Fruit fly (Drosophila melanogaster) whole organism, pupa: ENCODE measurements around the gene RpS2.

Source experiments
- CG10348 ChIP-seq: fragments of 200-800 bp; sonication (Bioruptor generic); IDR thresholded peaks from 2 replicates; pipeline ENCODE4 v1.3.6; 2022; ENCODE audit warnings: missing biosample characterization, missing genetic modification characterization
- CG12605 ChIP-seq: fragments of 200-800 bp; sonication (Bioruptor generic); IDR thresholded peaks from 2 replicates; pipeline ENCODE4 v1.3.6; 2022; ENCODE audit warnings: missing biosample characterization, missing genetic modification characterization
- CG13204 ChIP-seq: fragments of 200-800 bp; sonication (Bioruptor generic); optimal IDR thresholded peaks from 2 replicates; lab custom pipeline; 2018; ENCODE audit warnings: missing biosample characterization, mild to moderate bottlenecking, missing genetic modification characterization, moderate library complexity
- CG14655 ChIP-seq: fragments of 200-800 bp; sonication (Bioruptor generic); optimal IDR thresholded peaks from 3 replicates; lab custom pipeline; 2017; ENCODE audit warnings: mild to moderate bottlenecking, missing biosample characterization, missing genetic modification reagents, missing genetic modification characterization
- CG15710 ChIP-seq: fragments of 200-800 bp; sonication (Bioruptor generic); optimal IDR thresholded peaks from 2 replicates; lab custom pipeline; 2018; ENCODE audit warnings: missing biosample characterization, mild to moderate bottlenecking, missing genetic modification characterization, moderate library complexity
- CG17806 ChIP-seq: fragments of 200-800 bp; sonication (Bioruptor generic); optimal IDR thresholded peaks from 2 replicates; lab custom pipeline; 2018; ENCODE audit warnings: missing biosample characterization, mild to moderate bottlenecking, missing genetic modification characterization, moderate library complexity
- CG32121 ChIP-seq: fragments of 200-800 bp; sonication (Bioruptor generic); IDR thresholded peaks from 2 replicates; pipeline ENCODE4 v1.3.6; 2022; ENCODE audit warnings: missing biosample characterization, missing genetic modification characterization
- CG34367 ChIP-seq: fragments of 200-800 bp; sonication (Bioruptor generic); optimal IDR thresholded peaks from 2 replicates; lab custom pipeline; 2018; ENCODE audit warnings: missing biosample characterization, mild to moderate bottlenecking, missing genetic modification characterization
- CG4496 ChIP-seq: fragments of 200-800 bp; sonication (Bioruptor generic); IDR thresholded peaks from 3 replicates; pipeline ENCODE4 v1.3.6; 2022; ENCODE audit warnings: missing biosample characterization, missing genetic modification characterization
- CG8159 ChIP-seq: fragments of 200-800 bp; sonication (Bioruptor generic); optimal IDR thresholded peaks from 3 replicates; lab custom pipeline; 2018; ENCODE audit warnings: missing biosample characterization, mild to moderate bottlenecking, missing genetic modification characterization, moderate library complexity
- CG8301 ChIP-seq: fragments of 200-800 bp; sonication (Bioruptor generic); optimal IDR thresholded peaks from 2 replicates; lab custom pipeline; 2018; ENCODE audit warnings: missing biosample characterization, mild to moderate bottlenecking, missing genetic modification characterization
- CG9948 ChIP-seq: fragments of 200-800 bp; sonication (Bioruptor generic); optimal IDR thresholded peaks from 2 replicates; lab custom pipeline; 2018; ENCODE audit warnings: missing biosample characterization, mild to moderate bottlenecking, missing genetic modification characterization, moderate library complexity
- D1 ChIP-seq: fragments of 200-800 bp; sonication (Bioruptor generic); optimal IDR thresholded peaks from 2 replicates; lab custom pipeline; 2018; ENCODE audit warnings: missing biosample characterization, mild to moderate bottlenecking, missing genetic modification characterization, moderate library complexity
- EcR ChIP-seq: fragments of 200-800 bp; sonication (Bioruptor generic); optimal IDR thresholded peaks from 3 replicates; lab custom pipeline; 2019; ENCODE audit warnings: missing biosample characterization, missing genetic modification characterization, mild to moderate bottlenecking, moderate library complexity, missing genetic modification reagents
- Ets98B ChIP-seq: fragments of 200-800 bp; sonication (Bioruptor generic); IDR thresholded peaks from 2 replicates; pipeline ENCODE4 v1.3.6; 2022; ENCODE audit warnings: missing biosample characterization, missing genetic modification characterization
- Pif1A ChIP-seq: fragments of 200-800 bp; sonication (Bioruptor generic); optimal IDR thresholded peaks from 3 replicates; lab custom pipeline; 2016; ENCODE audit warnings: missing biosample characterization, missing genetic modification characterization
- Pif1B ChIP-seq: fragments of 200-800 bp; sonication (Bioruptor generic); optimal IDR thresholded peaks from 3 replicates; lab custom pipeline; 2016; ENCODE audit warnings: missing biosample characterization, missing genetic modification characterization
- Snoo ChIP-seq: fragments of 200-800 bp; sonication (Bioruptor generic); optimal IDR thresholded peaks from 3 replicates; lab custom pipeline; 2017; ENCODE audit warnings: missing biosample characterization, mild to moderate bottlenecking, missing genetic modification characterization, inconsistent platforms
- fd96Ca ChIP-seq: fragments of 200-800 bp; sonication (Bioruptor generic); IDR thresholded peaks from 3 replicates; pipeline ENCODE4 v1.3.6; 2022; ENCODE audit warnings: missing biosample characterization, missing genetic modification characterization
- gl ChIP-seq: fragments of 200-800 bp; sonication (Bioruptor generic); optimal IDR thresholded peaks from 2 replicates; lab custom pipeline; 2018; ENCODE audit warnings: missing biosample characterization, mild to moderate bottlenecking, missing genetic modification characterization
- rn ChIP-seq: fragments of 200-800 bp; sonication (Bioruptor generic); IDR thresholded peaks from 2 replicates; pipeline ENCODE4 v1.3.6; 2022; ENCODE audit warnings: missing biosample characterization, missing genetic modification characterization

Gene RpS2

DNA sequence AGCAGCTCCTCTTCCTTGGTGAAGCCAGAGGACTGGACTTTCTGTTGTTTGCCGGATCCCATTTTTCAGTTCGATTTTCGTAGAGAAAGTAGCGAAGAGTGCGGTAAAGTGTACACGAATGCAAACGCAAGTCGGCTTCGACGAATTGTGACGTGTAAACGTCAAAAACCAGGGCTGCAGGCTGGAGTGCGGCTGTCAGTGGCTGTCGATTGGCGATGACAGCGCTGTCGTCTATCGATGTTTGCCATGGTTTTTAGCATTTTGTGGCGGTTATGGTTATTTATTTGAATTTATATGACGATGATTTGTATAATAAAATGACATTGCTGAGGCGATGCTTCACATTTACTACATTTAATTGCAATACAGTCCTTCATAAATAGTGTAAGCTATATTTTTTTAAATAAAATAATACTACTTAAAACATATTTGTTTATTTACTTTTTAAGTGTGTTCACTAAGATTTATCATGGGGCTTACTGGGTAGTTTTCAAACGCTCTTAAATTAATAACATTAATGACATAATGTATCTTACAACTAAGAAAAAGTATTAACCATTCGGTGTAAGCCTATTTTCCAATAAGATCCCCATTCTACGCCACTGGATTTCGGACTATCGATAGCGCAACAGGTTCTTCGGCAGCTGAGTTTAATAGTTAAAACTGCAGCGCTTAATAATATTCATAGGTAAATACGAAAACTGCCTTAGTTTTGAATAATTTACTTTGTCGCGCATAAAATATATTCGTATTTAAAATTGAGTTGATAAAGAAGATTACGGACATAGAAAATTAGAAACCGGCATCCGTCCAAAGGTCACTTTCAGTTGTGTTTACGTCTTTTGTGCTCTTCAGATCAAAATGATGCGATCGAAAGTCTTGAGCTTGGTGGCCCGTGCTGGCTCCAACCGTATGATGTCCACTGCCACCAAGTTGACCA, 20.9 kb upstream of the RpS2 start, which contains the start of the genes CG5885 and CG4598:
Gene CG5885 (minus strand): TSS at position 311 of the 940 bp plus-strand sequence.
Gene CG4598 (plus strand): TSS at position 599 of the 940 bp plus-strand sequence.
- TF ChIP-seq Pif1A (GFP tag; lab: Kevin White, UChicago): peak; percentile 82
- peak; percentile 55 for TF ChIP-seq CG15710 (tag; lab: Kevin White, UChicago)
- TF ChIP-seq CG34367 (tag; lab: Kevin White, UChicago): peak; percentile 2
- no peak for TF ChIP-seq CG10348
- peak; percentile 76 for TF ChIP-seq CG32121 (GFP tag; lab: Robert Waterston, UW)
- TF ChIP-seq CG8159 (tag; lab: Kevin White, UChicago): peak; percentile 63
- TF ChIP-seq EcR (GFP tag; lab: Kevin White, UChicago): peak; percentile 10
- peak; percentile 63 for TF ChIP-seq CG8301
- peak; percentile 42 for TF ChIP-seq CG17806 (tag; lab: Kevin White, UChicago)
- no peak for TF ChIP-seq rn
- TF ChIP-seq gl (tag; lab: Kevin White, UChicago): peak; percentile 81
- TF ChIP-seq CG13204 (GFP tag; lab: Kevin White, UChicago): peak; percentile 42
- no peak for TF ChIP-seq D1
- peak; percentile 69 for TF ChIP-seq Pif1B
- peak; percentile 44 for TF ChIP-seq Snoo (tag; lab: Kevin White, UChicago)
- peak; percentile 43; the same call in 1 of the 3 replicates for TF ChIP-seq fd96Ca (GFP tag; lab: Robert Waterston, UW)
- peak; percentile 58 for TF ChIP-seq CG9948
- TF ChIP-seq Ets98B (GFP tag; lab: Robert Waterston, UW): peak; percentile 78
- TF ChIP-seq CG12605 (GFP tag; lab: Robert Waterston, UW): peak; percentile 80
- peak; percentile 78 for TF ChIP-seq CG14655 (GFP tag; lab: Kevin White, UChicago)
- peak; percentile 39 for TF ChIP-seq CG4496 (GFP tag; lab: Robert Waterston, UW)

DNA sequence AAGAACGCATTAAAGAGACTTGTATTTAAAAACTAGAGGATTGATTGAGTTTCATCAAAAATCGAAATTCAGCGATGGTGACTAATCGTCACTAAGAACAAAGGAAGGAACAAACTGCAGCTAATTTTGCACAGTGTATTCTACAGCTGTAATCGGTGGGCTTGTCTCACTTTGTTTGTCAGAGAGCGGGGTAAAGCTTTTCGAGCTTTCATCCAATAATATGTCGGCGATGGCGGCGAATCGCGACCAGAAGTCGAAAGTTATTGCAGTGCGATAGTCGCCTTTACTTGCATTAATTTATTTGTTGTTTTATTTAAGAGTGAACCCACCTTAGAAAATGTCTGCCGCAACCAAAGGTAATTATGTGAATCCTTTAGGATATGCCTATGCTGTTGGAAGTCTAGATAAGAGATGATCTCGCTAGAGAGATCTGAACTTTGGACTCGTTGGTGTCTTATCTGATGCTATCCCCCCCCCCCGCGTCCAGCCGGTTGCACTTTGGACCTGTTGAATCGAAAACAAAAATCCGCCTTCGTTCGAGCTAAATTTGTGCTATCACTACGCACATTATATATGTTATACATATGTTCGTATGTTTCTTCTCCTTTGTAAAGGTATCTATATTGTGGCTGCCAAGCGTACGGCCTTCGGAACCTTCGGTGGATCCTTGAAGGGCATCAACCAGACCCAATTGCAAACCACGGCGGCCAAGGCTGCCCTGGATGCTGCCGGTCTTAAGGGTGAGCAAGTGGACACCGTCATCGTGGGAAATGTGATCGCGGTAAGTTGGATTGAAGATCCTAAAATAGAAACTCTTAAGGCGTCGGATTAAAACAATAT, 17.9 kb upstream of the RpS2 start, which contains the start of gene yip2:
Gene yip2 (plus strand): TSS at position 243 of the 840 bp plus-strand sequence.
- peak; percentile 100 for TF ChIP-seq gl (tag; lab: Kevin White, UChicago)
- TF ChIP-seq CG8301: peak; percentile 96
- TF ChIP-seq CG12605 (GFP tag; lab: Robert Waterston, UW): peak; percentile 97
- TF ChIP-seq CG34367 (tag; lab: Kevin White, UChicago): peak; percentile 94
- TF ChIP-seq D1: peak; percentile 54
- TF ChIP-seq fd96Ca (GFP tag; lab: Robert Waterston, UW): peak; percentile 92
- peak; percentile 98 for TF ChIP-seq Pif1A (GFP tag; lab: Kevin White, UChicago)
- TF ChIP-seq Snoo (tag; lab: Kevin White, UChicago): peak; percentile 98
- no peak for TF ChIP-seq CG10348
- peak; percentile 89 for TF ChIP-seq CG17806 (tag; lab: Kevin White, UChicago)
- peak; percentile 93 for TF ChIP-seq CG8159 (tag; lab: Kevin White, UChicago)
- peak; percentile 91 for TF ChIP-seq Ets98B (GFP tag; lab: Robert Waterston, UW)
- peak; percentile 99 for TF ChIP-seq Pif1B
- peak; percentile 100 for TF ChIP-seq CG13204 (GFP tag; lab: Kevin White, UChicago)
- peak; percentile 66; the same call in 1 of the 2 replicates for TF ChIP-seq rn
- TF ChIP-seq CG32121 (GFP tag; lab: Robert Waterston, UW): peak; percentile 96
- peak; percentile 87 for TF ChIP-seq CG15710 (tag; lab: Kevin White, UChicago)
- TF ChIP-seq CG14655 (GFP tag; lab: Kevin White, UChicago): peak; percentile 98
- TF ChIP-seq CG9948: peak; percentile 77
- TF ChIP-seq CG4496 (GFP tag; lab: Robert Waterston, UW): peak; percentile 92
- peak; percentile 81 for TF ChIP-seq EcR (GFP tag; lab: Kevin White, UChicago)
- TF ChIP-seq, all 21 proteins: peak for 20

DNA sequence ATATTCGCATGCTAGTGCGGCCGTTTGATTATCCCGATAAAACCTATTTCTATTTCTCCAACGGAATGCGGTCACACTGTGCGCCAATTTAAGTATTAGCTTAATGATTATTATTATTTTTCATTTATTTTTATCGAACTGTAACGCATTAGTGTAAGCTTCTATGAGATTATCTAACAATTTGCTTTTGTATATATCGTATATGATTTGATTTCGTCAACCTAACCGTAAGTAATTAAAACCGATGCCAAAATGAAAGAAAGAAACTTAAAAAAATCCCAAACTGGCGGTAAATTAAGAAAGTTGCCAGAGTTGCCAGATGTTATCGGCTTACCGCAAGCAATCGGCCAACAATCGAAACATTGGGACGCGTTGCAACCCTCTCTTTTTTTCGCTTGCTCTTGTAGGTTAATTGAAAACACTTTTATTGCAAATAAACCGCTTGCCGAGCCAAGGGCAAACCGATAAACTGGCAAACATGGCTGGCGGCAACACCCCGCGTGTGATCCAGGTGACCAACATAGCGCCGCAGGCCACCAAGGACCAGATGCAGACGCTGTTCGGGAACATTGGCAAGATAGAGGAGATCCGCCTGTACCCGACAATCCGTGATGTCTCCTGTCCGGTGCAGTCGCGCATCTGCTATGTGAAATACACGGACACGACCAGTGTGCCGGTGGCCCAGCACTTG, 15.4 kb upstream of the RpS2 start, which contains the start of the genes Etl1 and Srp54:
Gene Etl1 (minus strand): TSS at position 39 of the 691 bp plus-strand sequence.
Gene Srp54 (plus strand): TSS at position 342 of the 691 bp plus-strand sequence.
- TF ChIP-seq rn: no peak
- no peak for TF ChIP-seq CG13204 (GFP tag; lab: Kevin White, UChicago)
- TF ChIP-seq Ets98B (GFP tag; lab: Robert Waterston, UW): no peak
- no peak for TF ChIP-seq CG14655 (GFP tag; lab: Kevin White, UChicago)
- no peak for TF ChIP-seq EcR (GFP tag; lab: Kevin White, UChicago)
- no peak for TF ChIP-seq CG17806 (tag; lab: Kevin White, UChicago)
- TF ChIP-seq gl (tag; lab: Kevin White, UChicago): no peak
- TF ChIP-seq CG4496 (GFP tag; lab: Robert Waterston, UW): no peak
- TF ChIP-seq CG8301: no peak
- no peak for TF ChIP-seq fd96Ca (GFP tag; lab: Robert Waterston, UW)
- TF ChIP-seq CG8159 (tag; lab: Kevin White, UChicago): no peak
- no peak for TF ChIP-seq CG9948
- TF ChIP-seq CG34367 (tag; lab: Kevin White, UChicago): no peak
- TF ChIP-seq Snoo (tag; lab: Kevin White, UChicago): no peak
- no peak for TF ChIP-seq Pif1A (GFP tag; lab: Kevin White, UChicago)
- TF ChIP-seq CG32121 (GFP tag; lab: Robert Waterston, UW): no peak
- no peak for TF ChIP-seq CG10348
